Worm (Caenorhabditis elegans) whole organism, L4 larva: ENCODE data around the gene C16H3.3.

Experiments
- F44E2.7 ChIP-seq: fragments of 200-800 bp; sonication (Bioruptor generic); IDR thresholded peaks from 2 replicates; pipeline ENCODE4 v2.1.2; 2022; ENCODE audit warnings: missing genetic modification characterization, missing compliant biosample characterization
- Y105C5A.15 ChIP-seq: fragments of 200-800 bp; sonication (Bioruptor generic); IDR thresholded peaks from 2 replicates; pipeline ENCODE4 v1.3.6; 2022; ENCODE audit warnings: missing genetic modification characterization, missing compliant biosample characterization
- Y48G9A.11 ChIP-seq: fragments of 200-800 bp; sonication (Bioruptor generic); IDR thresholded peaks from 2 replicates; pipeline ENCODE4 v1.3.6; 2022; ENCODE audit warnings: missing genetic modification reagents, missing genetic modification characterization, missing compliant biosample characterization
- aha-1 ChIP-seq: fragments of 150-350 bp; peaks from one replicate; lab custom pipeline; 2014; ENCODE audit warnings: missing biosample characterization, missing genetic modification characterization
- aly-2 ChIP-seq: sonication (generic microtip); optimal IDR thresholded peaks from 2 replicates; lab custom pipeline; 2018; ENCODE audit warnings: missing biosample characterization, missing genetic modification characterization
- ama-1 ChIP-seq: fragments of 150-350 bp; optimal IDR thresholded peaks from 2 replicates; lab custom pipeline; 2014; ENCODE audit warnings: inconsistent platforms, mixed read lengths
- ceh-20 ChIP-seq: fragments of 200-800 bp; sonication (Bioruptor generic); IDR thresholded peaks from 2 replicates; pipeline ENCODE4 v1.3.6; 2022; ENCODE audit warnings: missing genetic modification reagents, missing genetic modification characterization, missing compliant biosample characterization
- ceh-28 ChIP-seq: fragments of 150-350 bp; optimal IDR thresholded peaks from 2 replicates; lab custom pipeline; 2014; ENCODE audit warnings: missing biosample characterization, missing genetic modification reagents, missing genetic modification characterization
- ceh-44 ChIP-seq: fragments of 200-800 bp; sonication (Bioruptor generic); IDR thresholded peaks from 2 replicates; pipeline ENCODE4 v1.3.6; 2022; ENCODE audit warnings: missing genetic modification reagents, missing genetic modification characterization, missing compliant biosample characterization
- ces-1 ChIP-seq: fragments of 150-350 bp; sonication (generic microtip); optimal IDR thresholded peaks from 4 replicates; lab custom pipeline; 2014; ENCODE audit warnings: missing biosample characterization, missing genetic modification reagents, missing genetic modification characterization
- cey-2 ChIP-seq: sonication (generic microtip); optimal IDR thresholded peaks from 3 replicates; lab custom pipeline; 2017; ENCODE audit warnings: missing genetic modification characterization, mild to moderate bottlenecking, missing compliant biosample characterization, antibody characterized with exemption, borderline replicate concordance; ENCODE audit not compliant: insufficient read depth
- ctbp-1 ChIP-seq: fragments of 200-800 bp; sonication (Bioruptor generic); IDR thresholded peaks from 2 replicates; pipeline ENCODE4 v1.3.6; 2022; ENCODE audit warnings: missing genetic modification reagents, missing genetic modification characterization, missing compliant biosample characterization
- daf-16 ChIP-seq, 3 experiments: sonication (generic microtip); optimal IDR thresholded peaks; 2 replicates each; lab custom pipeline; 2016 to 2017; ENCODE audit warnings: missing genetic modification characterization in 3 of 3, missing genetic modification reagents in 3 of 3, mild to moderate bottlenecking in 2 of 3, missing compliant biosample characterization in 2 of 3, missing biosample characterization in 1 of 3, moderate library complexity in 1 of 3
- dmd-6 ChIP-seq: fragments of 200-800 bp; sonication (Bioruptor generic); IDR thresholded peaks from 2 replicates; pipeline ENCODE4 v1.3.6; 2022; ENCODE audit warnings: missing genetic modification reagents, missing genetic modification characterization, missing compliant biosample characterization
- dpl-1 ChIP-seq: fragments of 150-350 bp; optimal IDR thresholded peaks from 2 replicates; lab custom pipeline; 2014; ENCODE audit warnings: missing biosample characterization, missing genetic modification reagents, missing genetic modification characterization
- duxl-1 ChIP-seq: sonication (generic microtip); optimal IDR thresholded peaks from 2 replicates; lab custom pipeline; 2016; ENCODE audit warnings: mild to moderate bottlenecking, missing genetic modification characterization, moderate library complexity, missing compliant biosample characterization; ENCODE audit not compliant: poor library complexity
- dve-1 ChIP-seq: sonication (generic microtip); optimal IDR thresholded peaks from 2 replicates; lab custom pipeline; 2017; ENCODE audit warnings: antibody characterized with exemption, mild to moderate bottlenecking, missing genetic modification characterization, missing compliant biosample characterization; ENCODE audit not compliant: insufficient read depth
- fkh-10 ChIP-seq: fragments of 150-350 bp; optimal IDR thresholded peaks from 2 replicates; lab custom pipeline; 2014; ENCODE audit warnings: missing biosample characterization, missing genetic modification reagents, missing genetic modification characterization
- hif-1 ChIP-seq, 2 experiments: sonication (generic microtip); optimal IDR thresholded peaks; 2 replicates each; lab custom pipeline; 2016 to 2017; ENCODE audit warnings: missing compliant biosample characterization in 2 of 2, missing genetic modification characterization in 2 of 2, missing genetic modification reagents in 2 of 2, missing genotype in 2 of 2, mild to moderate bottlenecking in 1 of 2
- hlh-11 ChIP-seq: fragments of 200-800 bp; sonication (Bioruptor generic); optimal IDR thresholded peaks from 2 replicates; lab custom pipeline; 2018; ENCODE audit warnings: mild to moderate bottlenecking, missing genetic modification characterization, missing compliant biosample characterization
- hmg-1.1 ChIP-seq: fragments of 200-800 bp; sonication (Bioruptor generic); IDR thresholded peaks from 2 replicates; pipeline ENCODE4 v1.3.6; 2022; ENCODE audit warnings: missing genetic modification reagents, missing genetic modification characterization, missing compliant biosample characterization
- lim-7 ChIP-seq: fragments of 200-800 bp; sonication (Bioruptor generic); IDR thresholded peaks from 2 replicates; pipeline ENCODE4 v1.3.6; 2022; ENCODE audit warnings: missing genetic modification characterization, missing compliant biosample characterization
- lin-1 ChIP-seq: fragments of 200-800 bp; sonication (Bioruptor generic); IDR thresholded peaks from 2 replicates; pipeline ENCODE4 v1.3.6; 2022; ENCODE audit warnings: missing genetic modification reagents, missing genetic modification characterization, missing compliant biosample characterization
- lin-13 ChIP-seq: fragments of 150-350 bp; optimal IDR thresholded peaks from 2 replicates; lab custom pipeline; 2014; ENCODE audit warnings: missing biosample characterization, missing genetic modification reagents, missing genetic modification characterization
- lsy-2 ChIP-seq, 2 experiments: fragments of 150-350 bp in 1 of 2; sonication (generic microtip) in 1 of 2; optimal IDR thresholded peaks; 2 replicates each; lab custom pipeline; 2014 to 2017; ENCODE audit warnings: missing biosample characterization in 2 of 2, missing genetic modification characterization in 2 of 2
- madf-5 ChIP-seq, 2 experiments: fragments of 200-800 bp; sonication (Bioruptor generic); IDR thresholded peaks; 2 replicates each; pipeline ENCODE4 v1.3.6; 2022; ENCODE audit warnings: missing compliant biosample characterization in 2 of 2, missing genetic modification characterization in 2 of 2
- mdl-1 ChIP-seq, 2 experiments: fragments of 150-350 bp in 1 of 2; sonication (generic microtip) in 1 of 2; optimal IDR thresholded peaks; 2 replicates each; lab custom pipeline; 2014 to 2017; ENCODE audit warnings: missing biosample characterization in 2 of 2, missing genetic modification characterization in 2 of 2
- mep-1 ChIP-seq: fragments of 150-350 bp; sonication (generic microtip); optimal IDR thresholded peaks from 3 replicates; lab custom pipeline; 2014; ENCODE audit warnings: missing biosample characterization, missing genetic modification characterization
- mxl-2 ChIP-seq: fragments of 200-800 bp; sonication (Bioruptor generic); conservative IDR thresholded peaks from 2 replicates; pipeline ENCODE4 v1.3.6; 2022; ENCODE audit warnings: missing genetic modification reagents, missing genetic modification characterization, missing compliant biosample characterization
- nhr-11 ChIP-seq: fragments of 150-350 bp; optimal IDR thresholded peaks from 2 replicates; lab custom pipeline; 2014; ENCODE audit warnings: missing biosample characterization, missing genetic modification characterization
- nhr-28 ChIP-seq: fragments of 150-350 bp; optimal IDR thresholded peaks from 2 replicates; lab custom pipeline; 2014; ENCODE audit warnings: missing biosample characterization, missing genetic modification characterization
- nhr-42 ChIP-seq: fragments of 200-800 bp; sonication (Bioruptor generic); IDR thresholded peaks from 2 replicates; pipeline ENCODE4 v1.3.6; 2022; ENCODE audit warnings: missing genetic modification characterization, missing compliant biosample characterization
- pqm-1 ChIP-seq: sonication (generic microtip); optimal IDR thresholded peaks from 2 replicates; lab custom pipeline; 2017; ENCODE audit warnings: missing biosample characterization, missing genetic modification characterization
- rbr-2 ChIP-seq: sonication (generic microtip); optimal IDR thresholded peaks from 2 replicates; lab custom pipeline; 2016; ENCODE audit warnings: missing genotype, missing genetic modification characterization, missing compliant biosample characterization
- saeg-2 ChIP-seq: fragments of 200-800 bp; sonication (Bioruptor generic); IDR thresholded peaks from 2 replicates; pipeline ENCODE4 v1.3.6; 2022; ENCODE audit warnings: missing genetic modification reagents, missing genetic modification characterization, missing compliant biosample characterization
- sdz-12 ChIP-seq: fragments of 200-800 bp; sonication (Bioruptor generic); optimal IDR thresholded peaks from 2 replicates; lab custom pipeline; 2018; ENCODE audit warnings: mild to moderate bottlenecking, missing genetic modification characterization, missing compliant biosample characterization
- set-16 ChIP-seq: fragments of 200-800 bp; sonication (Bioruptor generic); IDR thresholded peaks from 2 replicates; pipeline ENCODE4 v1.3.6; 2022; ENCODE audit warnings: missing genetic modification reagents, missing genetic modification characterization, missing compliant biosample characterization
- snpc-1.2 ChIP-seq: fragments of 200-800 bp; sonication (Bioruptor generic); IDR thresholded peaks from 2 replicates; pipeline ENCODE4 v1.3.6; 2022; ENCODE audit warnings: missing genetic modification reagents, missing genetic modification characterization, missing compliant biosample characterization
- zfp-3 ChIP-seq: fragments of 200-800 bp; sonication (Bioruptor generic); conservative IDR thresholded peaks from 2 replicates; pipeline ENCODE4 v1.3.6; 2022; ENCODE audit warnings: missing genetic modification reagents, missing genetic modification characterization, missing compliant biosample characterization
- ztf-11 ChIP-seq: fragments of 150-350 bp; optimal IDR thresholded peaks from 2 replicates; lab custom pipeline; 2014; ENCODE audit warnings: missing biosample characterization, missing genetic modification characterization

C16H3.3 gene

DNA sequence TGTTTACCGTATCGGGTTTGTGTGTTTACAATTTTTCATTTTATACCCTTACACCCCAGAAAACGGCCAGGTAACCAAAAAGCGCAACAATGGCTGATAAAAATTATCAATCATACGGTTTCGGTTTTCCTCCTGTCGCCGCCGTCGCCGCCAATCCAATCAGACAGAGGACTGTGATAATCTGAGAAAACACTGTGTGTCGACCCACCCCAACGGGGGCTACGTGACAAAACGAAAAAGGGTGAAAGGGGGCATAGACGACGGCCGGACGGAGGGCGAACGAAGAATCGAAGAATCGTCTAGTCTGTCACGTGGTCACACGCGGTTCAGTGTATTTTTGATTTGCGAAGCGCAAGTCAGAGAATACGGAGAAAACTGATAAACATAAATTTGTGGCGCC is 21.0 kb upstream of the C16H3.3 start (continued):
- peak; percentile 71 for TF ChIP-seq nhr-28
- peak; percentile 89 for TF ChIP-seq dve-1 (tag; lab: Kevin White, UChicago)
- no peak for TF ChIP-seq sdz-12 (GFP tag; lab: Kevin White, UChicago)
- TF ChIP-seq hlh-11 (tag; lab: Kevin White, UChicago): peak; percentile 96
- TF ChIP-seq ceh-44: no peak
- TF ChIP-seq duxl-1 (tag; lab: Kevin White, UChicago): no peak
- TF ChIP-seq lin-13: peak; percentile 64
- TF ChIP-seq zfp-3 (GFP tag; lab: Robert Waterston, UW): peak; percentile 81; the same call in 1 of the 2 replicates
- peak; percentile 72 for TF ChIP-seq mxl-2
- no peak for TF ChIP-seq nhr-11 (tag; lab: Kevin White, UChicago)
- no peak for TF ChIP-seq cey-2 (tag; lab: Kevin White, UChicago)
- TF ChIP-seq madf-5 (GFP tag; IDR thresholded peaks at IDR 0.05; lab: Robert Waterston, UW): 0 out of 4 replicates have a peak, but pooled peaks of 1 of the 2 experiments have one; percentile 24
- TF ChIP-seq ztf-11: no peak
- no peak for TF ChIP-seq ama-1 (lab: Kevin White, UChicago)
- no peak for TF ChIP-seq F44E2.7 (GFP tag; lab: Robert Waterston, UW)
- peak; percentile 0 for TF ChIP-seq dpl-1 (GFP tag; lab: Kevin White, UChicago)
- TF ChIP-seq lim-7 (GFP tag; lab: Robert Waterston, UW): no peak
- TF ChIP-seq Y105C5A.15 (GFP tag; lab: Robert Waterston, UW): 0 out of 2 replicates have a peak, but pooled peaks have one; percentile 31
- no peak for TF ChIP-seq ceh-28 (tag; lab: Kevin White, UChicago)
- TF ChIP-seq hif-1 (tag; optimal IDR thresholded peaks at IDR 0.05; lab: Kevin White, UChicago): peak; percentile 96 to 100
- 0 out of 2 replicates have a peak, but pooled peaks have one; percentile 47 for TF ChIP-seq saeg-2 (GFP tag; lab: Robert Waterston, UW)
- 0 out of 2 replicates have a peak, but pooled peaks have one; percentile 34 for TF ChIP-seq lin-1 (GFP tag; lab: Robert Waterston, UW)
- no peak for TF ChIP-seq snpc-1.2
- peak; percentile 75; the same call in 1 of the 2 replicates for TF ChIP-seq nhr-42 (GFP tag; lab: Robert Waterston, UW)

DNA sequence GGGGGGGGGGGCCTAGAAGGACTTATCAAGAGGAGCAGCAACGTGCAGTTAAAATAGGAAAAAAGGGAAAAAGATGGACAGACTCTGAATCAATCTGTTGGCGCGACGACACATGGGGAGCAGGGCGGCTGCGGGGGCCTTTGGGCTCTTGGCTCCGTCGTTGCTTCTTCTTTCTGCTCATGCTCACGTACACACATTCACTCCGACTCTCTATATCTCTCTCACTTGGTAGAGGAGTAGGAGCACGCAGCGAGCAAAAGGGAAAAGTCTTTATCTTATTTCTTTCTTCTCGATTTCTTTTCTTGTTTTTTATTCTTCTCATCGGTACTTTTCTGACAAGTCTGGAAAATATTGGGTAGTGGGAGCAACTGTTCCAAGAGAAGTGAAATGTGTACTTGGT is 18.5 kb upstream of the C16H3.3 start:
- TF ChIP-seq dmd-6 (GFP tag; lab: Robert Waterston, UW) (peak; percentile 17; the same call in 1 of the 2 replicates), hif-1 (tag; optimal IDR thresholded peaks at IDR 0.05; lab: Kevin White, UChicago) (peak; percentile 26 to 98), ceh-20 (0 out of 2 replicates have a peak, but pooled peaks have one; percentile 51), ces-1 (GFP tag; lab: Kevin White, UChicago) (peak; percentile 3), aha-1 (tag; lab: Kevin White, UChicago) (peak; percentile 100), saeg-2 (GFP tag; lab: Robert Waterston, UW) (no peak), mep-1 (tag; lab: Kevin White, UChicago) (peak; percentile 34), aly-2 (tag; lab: Kevin White, UChicago) (no peak), rbr-2 (tag; lab: Kevin White, UChicago) (peak; percentile 25), hmg-1.1 (GFP tag; lab: Robert Waterston, UW) (peak; percentile 72), daf-16 (GFP tag; optimal IDR thresholded peaks at IDR 0.05; lab: Kevin White, UChicago) (peak in 1 of 2 experiments; percentile 39), daf-16 (tag; optimal IDR thresholded peaks at IDR 0.05; lab: Kevin White, UChicago) (no peak), nhr-11 (tag; lab: Kevin White, UChicago) (peak; percentile 13), fkh-10 (GFP tag; lab: Kevin White, UChicago) (peak; percentile 8), ctbp-1 (GFP tag; lab: Robert Waterston, UW) (peak; percentile 66), lsy-2 (tag; optimal IDR thresholded peaks at IDR 0.05; lab: Kevin White, UChicago) (peak in 1 of 2 experiments; percentile 56), duxl-1 (tag; lab: Kevin White, UChicago) (no peak), hlh-11 (tag; lab: Kevin White, UChicago) (peak; percentile 18), Y48G9A.11 (GFP tag; lab: Robert Waterston, UW) (no peak), set-16 (GFP tag; lab: Robert Waterston, UW) (peak; percentile 63; the same call in 1 of the 2 replicates), pqm-1 (tag; lab: Kevin White, UChicago) (no peak), mdl-1 (tag; optimal IDR thresholded peaks at IDR 0.05; lab: Kevin White, UChicago) (peak in 1 of 2 experiments; percentile 42)
